Worm (Caenorhabditis elegans): ENCODE data around the gene dsc-1.

- TF ChIP-seq dao-5 (tag; optimal IDR thresholded peaks at IDR 0.05): no peak
- TF ChIP-seq W03F9.2 (tag; optimal IDR thresholded peaks at IDR 0.05): no peak
- no peak for TF ChIP-seq him-1 (tag; optimal IDR thresholded peaks at IDR 0.05)
Observed at ce11 chrX:14988160-14988559, 46.5 kb downstream of the dsc-1 start.
